Worm (Caenorhabditis elegans) whole organism, mixed stage, embryonic: ENCODE results near the gene piit-1.

Experiments used
- bed-3 ChIP-seq: fragments of 200-800 bp; sonication (Bioruptor generic); optimal IDR thresholded peaks from 3 replicates; lab custom pipeline; 2018; ENCODE audit warnings: mild to moderate bottlenecking, missing genetic modification characterization, moderate library complexity, missing compliant biosample characterization
- blmp-1 ChIP-seq: fragments of 150-350 bp; optimal IDR thresholded peaks from 2 replicates; lab custom pipeline; 2014; ENCODE audit warnings: missing biosample characterization, missing genetic modification characterization
- ceh-43 ChIP-seq: fragments of 200-800 bp; sonication (Bioruptor generic); optimal IDR thresholded peaks from 2 replicates; lab custom pipeline; 2018; ENCODE audit warnings: mild to moderate bottlenecking, missing genetic modification characterization, moderate library complexity, missing compliant biosample characterization
- cnd-1 ChIP-seq: fragments of 200-800 bp; sonication (Bioruptor generic); optimal IDR thresholded peaks from 2 replicates; lab custom pipeline; 2018; ENCODE audit warnings: mild to moderate bottlenecking, missing genetic modification characterization, missing compliant biosample characterization
- drap-1 ChIP-seq: fragments of 200-800 bp; sonication (Bioruptor generic); optimal IDR thresholded peaks from 3 replicates; lab custom pipeline; 2018; ENCODE audit warnings: mild to moderate bottlenecking, missing genetic modification characterization, missing compliant biosample characterization
- elt-1 ChIP-seq: sonication (generic microtip); optimal IDR thresholded peaks from 2 replicates; lab custom pipeline; 2017; ENCODE audit warnings: missing genetic modification characterization, mild to moderate bottlenecking, missing compliant biosample characterization, antibody characterized with exemption, moderate library complexity, borderline replicate concordance; ENCODE audit not compliant: insufficient read depth
- elt-3 ChIP-seq: fragments of 150-350 bp; optimal IDR thresholded peaks from 2 replicates; lab custom pipeline; 2014; ENCODE audit warnings: missing biosample characterization, missing genetic modification characterization
- flh-1 ChIP-seq: fragments of 200-800 bp; sonication (Bioruptor generic); optimal IDR thresholded peaks from 2 replicates; lab custom pipeline; 2018; ENCODE audit warnings: mild to moderate bottlenecking, missing genetic modification characterization, moderate library complexity, missing compliant biosample characterization
- ham-2 ChIP-seq: fragments of 200-800 bp; sonication (Bioruptor generic); optimal IDR thresholded peaks from 2 replicates; lab custom pipeline; 2018; ENCODE audit warnings: mild to moderate bottlenecking, missing genetic modification characterization, missing compliant biosample characterization
- hlh-1 ChIP-seq: fragments of 150-350 bp; optimal IDR thresholded peaks from 2 replicates; lab custom pipeline; 2014; ENCODE audit warnings: missing biosample characterization, missing genetic modification reagents, missing genetic modification characterization
- lin-13 ChIP-seq: fragments of 150-350 bp; optimal IDR thresholded peaks from 2 replicates; lab custom pipeline; 2014; ENCODE audit warnings: missing biosample characterization, missing genetic modification characterization
- lin-32 ChIP-seq: fragments of 200-800 bp; sonication (Bioruptor generic); optimal IDR thresholded peaks from 2 replicates; lab custom pipeline; 2018; ENCODE audit warnings: mild to moderate bottlenecking, missing genetic modification characterization, missing compliant biosample characterization
- mab-5 ChIP-seq: fragments of 150-350 bp; optimal IDR thresholded peaks from 2 replicates; lab custom pipeline; 2014; ENCODE audit warnings: missing biosample characterization, missing genetic modification characterization
- mls-2 ChIP-seq: sonication (generic microtip); optimal IDR thresholded peaks from 2 replicates; lab custom pipeline; 2016; ENCODE audit warnings: mild to moderate bottlenecking, missing genetic modification characterization, moderate library complexity, missing compliant biosample characterization
- nhr-12 ChIP-seq: fragments of 150-350 bp; optimal IDR thresholded peaks from 2 replicates; lab custom pipeline; 2014; ENCODE audit warnings: missing biosample characterization, missing genetic modification characterization
- nhr-237 ChIP-seq: fragments of 150-350 bp; optimal IDR thresholded peaks from 2 replicates; lab custom pipeline; 2014; ENCODE audit warnings: missing biosample characterization, missing genetic modification characterization
- nhr-28 ChIP-seq: fragments of 150-350 bp; optimal IDR thresholded peaks from 2 replicates; lab custom pipeline; 2014; ENCODE audit warnings: missing biosample characterization, missing genetic modification characterization
- nhr-76 ChIP-seq: sonication (generic microtip); optimal IDR thresholded peaks from 2 replicates; lab custom pipeline; 2017; ENCODE audit warnings: missing biosample characterization, missing genetic modification characterization
- sem-2 ChIP-seq: fragments of 200-800 bp; sonication (Bioruptor generic); optimal IDR thresholded peaks from 2 replicates; lab custom pipeline; 2018; ENCODE audit warnings: mild to moderate bottlenecking, missing genetic modification characterization, missing compliant biosample characterization
- snpc-4 ChIP-seq: fragments of 150-350 bp; optimal IDR thresholded peaks from 2 replicates; lab custom pipeline; 2014; ENCODE audit warnings: missing biosample characterization, missing genetic modification characterization
- sptf-1 ChIP-seq: sonication (generic microtip); optimal IDR thresholded peaks from 2 replicates; lab custom pipeline; 2017; ENCODE audit warnings: mild to moderate bottlenecking, missing genetic modification characterization, moderate library complexity, missing compliant biosample characterization
- tbx-8 ChIP-seq: fragments of 200-800 bp; sonication (Bioruptor generic); optimal IDR thresholded peaks from 2 replicates; lab custom pipeline; 2018; ENCODE audit warnings: mild to moderate bottlenecking, missing genetic modification characterization, moderate library complexity, missing compliant biosample characterization
- unc-120 ChIP-seq: sonication (generic microtip); optimal IDR thresholded peaks from 2 replicates; lab custom pipeline; 2017; ENCODE audit warnings: missing genetic modification characterization, missing compliant biosample characterization; ENCODE audit not compliant: poor library complexity, severe bottlenecking
- unc-39 ChIP-seq: fragments of 150-350 bp; optimal IDR thresholded peaks from 2 replicates; lab custom pipeline; 2014; ENCODE audit warnings: missing biosample characterization, missing genetic modification characterization
- unc-62 ChIP-seq: fragments of 150-350 bp; optimal IDR thresholded peaks from 2 replicates; lab custom pipeline; 2014; ENCODE audit warnings: missing biosample characterization, missing genetic modification reagents, missing genetic modification characterization
- zip-8 ChIP-seq: fragments of 150-350 bp; optimal IDR thresholded peaks from 2 replicates; lab custom pipeline; 2014; ENCODE audit warnings: missing biosample characterization, missing genetic modification characterization
- ztf-11 ChIP-seq: fragments of 150-350 bp; optimal IDR thresholded peaks from 2 replicates; lab custom pipeline; 2014; ENCODE audit warnings: missing biosample characterization, missing genetic modification characterization

piit-1 gene

DNA sequence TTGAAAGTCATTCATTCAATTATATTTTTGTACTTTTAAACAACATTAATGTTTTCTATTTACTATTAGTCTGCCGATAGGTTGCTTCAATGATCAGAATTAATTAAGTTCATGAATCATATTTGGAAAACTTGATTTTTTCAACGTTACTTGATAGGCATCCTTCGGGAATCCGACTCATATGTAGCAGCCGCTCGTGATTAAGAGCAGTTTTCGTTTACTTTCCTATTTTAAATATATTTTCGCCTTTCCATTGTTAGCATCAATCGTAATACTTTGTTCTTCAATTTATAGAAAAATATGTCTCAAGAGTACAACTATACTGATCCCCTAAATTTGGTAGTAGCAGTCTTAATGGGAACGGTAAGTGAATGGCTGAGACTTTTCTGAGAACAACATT, 29.1 kb downstream of the piit-1 start, which contains the start of gene srx-90:
Gene srx-90, plus strand, starts transcription at position 301 of the 400 bp plus-strand sequence.
- TF ChIP-seq flh-1 (GFP tag; lab: Kevin White, UChicago): no peak
- TF ChIP-seq nhr-12 (tag; lab: Kevin White, UChicago): no peak
- no peak for TF ChIP-seq unc-62 (GFP tag; lab: Kevin White, UChicago)
- TF ChIP-seq, all 35 proteins: peak for 0

DNA sequence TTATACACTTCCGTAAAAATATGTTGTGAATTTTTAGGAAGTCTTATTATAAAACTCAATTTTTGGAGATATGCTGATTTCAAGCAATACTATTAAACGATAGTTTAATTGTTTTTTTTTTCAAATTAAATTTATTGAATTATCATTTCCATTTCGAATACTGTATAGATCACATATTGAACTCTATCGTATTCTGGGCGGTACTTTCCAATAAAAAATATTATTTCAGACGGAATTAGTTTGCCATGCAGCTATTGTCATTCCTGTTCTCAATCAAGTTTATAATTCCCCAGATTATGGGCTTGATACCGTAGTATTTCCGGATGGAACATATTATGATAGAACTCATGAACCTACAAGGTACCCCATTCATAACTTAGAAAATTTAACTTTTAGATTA, 35.4 kb downstream of the piit-1 start:
- TF ChIP-seq sptf-1 (tag; lab: Kevin White, UChicago): no peak
- TF ChIP-seq, all 35 proteins: peak for 0

DNA sequence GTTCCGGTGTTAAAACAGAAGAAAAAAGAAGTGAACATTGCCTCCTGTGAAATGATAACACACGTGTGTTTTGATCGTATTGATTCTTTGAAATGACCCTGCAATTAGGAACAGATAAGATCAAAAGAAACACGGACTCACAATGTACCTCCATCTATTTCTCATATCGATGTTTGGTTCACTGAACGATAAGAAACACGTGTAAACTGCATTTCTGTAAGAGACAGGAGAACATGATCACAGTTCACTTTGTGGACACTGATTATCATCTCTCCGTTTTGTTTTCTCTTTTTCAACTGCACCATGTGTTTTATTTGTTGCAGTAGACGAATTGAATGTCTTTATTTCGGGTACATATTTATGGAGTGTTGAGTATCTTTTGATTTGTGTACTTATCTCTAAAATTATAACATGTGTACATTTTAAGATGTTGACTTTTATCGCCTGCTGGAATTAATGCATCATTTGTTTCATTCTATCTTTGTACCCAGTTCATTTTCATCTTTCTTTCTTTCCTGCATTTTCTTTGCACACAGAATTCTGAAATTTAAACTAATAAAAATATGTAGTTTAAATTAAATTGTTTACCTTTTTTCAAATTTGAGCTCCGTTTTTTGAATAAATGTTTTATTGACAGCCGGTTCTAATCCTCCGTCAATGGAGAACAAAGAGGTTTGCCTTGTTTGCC, 37.0 kb downstream of the piit-1 start, which contains the start of the genes H12C20.7 and nhr-68:
Gene H12C20.7, minus strand, starts transcription at position 188 of the 688 bp plus-strand sequence.
Gene nhr-68, plus strand, starts transcription at position 638 of the 688 bp plus-strand sequence.
- TF ChIP-seq lin-32 (GFP tag; lab: Kevin White, UChicago) (no peak), nhr-12 (tag; lab: Kevin White, UChicago) (no peak), elt-1 (tag; lab: Kevin White, UChicago) (peak; percentile 58), bed-3 (GFP tag; lab: Kevin White, UChicago) (no peak)

DNA sequence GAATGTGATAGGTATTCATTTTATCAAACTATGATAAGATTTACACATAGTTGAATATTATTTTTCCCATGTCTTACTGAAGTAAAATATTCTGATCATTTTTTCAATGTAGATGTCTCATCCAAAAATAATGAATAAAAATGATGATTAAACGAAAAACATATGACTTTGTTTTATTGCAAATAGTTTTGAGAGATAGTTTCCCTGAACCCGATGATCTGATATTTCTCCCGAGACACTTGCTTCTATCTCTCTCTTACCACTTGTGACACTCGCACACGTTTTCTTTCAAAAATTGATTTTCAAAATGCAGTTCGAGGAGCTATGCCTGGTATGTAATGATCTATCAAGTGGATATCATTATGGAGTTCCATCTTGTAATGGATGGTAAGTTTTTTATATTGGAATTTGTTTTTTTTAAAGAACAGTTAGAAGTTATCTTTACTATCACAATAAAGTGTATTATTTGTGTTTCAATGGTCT, 39.7 kb downstream of the piit-1 start, which contains the start of the genes nhr-101 and pms-2:
Gene nhr-101, plus strand, starts transcription at position 308 of the 483 bp plus-strand sequence.
Gene pms-2, minus strand, starts transcription at position 433 of the 483 bp plus-strand sequence.
- TF ChIP-seq ceh-43 (GFP tag; lab: Kevin White, UChicago) (no peak), ham-2 (no peak), nhr-12 (tag; lab: Kevin White, UChicago) (no peak), mls-2 (no peak), flh-1 (GFP tag; lab: Kevin White, UChicago) (no peak), zip-8 (tag; lab: Kevin White, UChicago) (no peak), nhr-76 (tag; lab: Kevin White, UChicago) (no peak), mab-5 (tag; lab: Kevin White, UChicago) (no peak), bed-3 (GFP tag; lab: Kevin White, UChicago) (no peak), ztf-11 (tag; lab: Kevin White, UChicago) (no peak), hlh-1 (tag; lab: Kevin White, UChicago) (no peak), sem-2 (GFP tag; lab: Kevin White, UChicago) (no peak), unc-120 (no peak), drap-1 (GFP tag; lab: Kevin White, UChicago) (no peak), cnd-1 (tag; lab: Kevin White, UChicago) (no peak)

DNA sequence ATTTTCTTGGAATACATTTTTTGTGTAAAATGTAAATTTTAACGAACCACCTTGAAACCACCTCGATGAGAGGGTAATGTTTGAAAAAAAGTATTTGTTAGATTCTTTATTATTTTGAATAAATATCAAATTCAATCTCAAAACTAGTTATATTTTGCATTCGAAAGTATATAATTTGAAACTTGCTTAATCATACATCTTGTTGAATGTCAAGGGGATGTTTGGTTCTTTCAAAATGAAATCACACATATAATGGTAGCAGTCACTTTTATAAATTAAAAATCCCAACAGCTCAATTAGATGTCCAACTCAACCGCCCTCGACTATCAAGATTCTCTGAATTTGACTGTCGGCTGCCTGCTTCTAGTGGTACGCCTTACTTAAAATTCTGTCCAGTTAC, 45.4 kb downstream of the piit-1 start, which contains the start of gene srx-87:
Gene srx-87, plus strand, starts transcription at position 301 of the 400 bp plus-strand sequence.
- TF ChIP-seq cnd-1 (tag; lab: Kevin White, UChicago) (no peak), flh-1 (GFP tag; lab: Kevin White, UChicago) (no peak), sptf-1 (tag; lab: Kevin White, UChicago) (no peak), unc-39 (tag; lab: Kevin White, UChicago) (no peak), lin-13 (tag; lab: Kevin White, UChicago) (no peak), unc-120 (no peak), drap-1 (GFP tag; lab: Kevin White, UChicago) (no peak), tbx-8 (GFP tag; lab: Kevin White, UChicago) (no peak), unc-62 (GFP tag; lab: Kevin White, UChicago) (no peak), sem-2 (GFP tag; lab: Kevin White, UChicago) (no peak), ceh-43 (GFP tag; lab: Kevin White, UChicago) (no peak), nhr-237 (tag; lab: Kevin White, UChicago) (no peak), mls-2 (no peak), snpc-4 (tag; lab: Kevin White, UChicago) (no peak), elt-3 (tag; lab: Kevin White, UChicago) (no peak), nhr-28 (tag; lab: Kevin White, UChicago) (no peak), zip-8 (tag; lab: Kevin White, UChicago) (no peak), blmp-1 (tag; lab: Kevin White, UChicago) (no peak)
